Worm (Caenorhabditis elegans) whole organism, early embryonic: ENCODE data around the gene C09H10.4.
A peak's percentile ranks its signal among the peaks of the same experiment; 100 is the strongest.

Experiments used
- B0310.2 ChIP-seq: sonication (generic microtip); optimal IDR thresholded peaks from 2 replicates; lab custom pipeline; 2016; ENCODE audit warnings: mild to moderate bottlenecking, missing genetic modification characterization, missing compliant biosample characterization
- F13C5.2 ChIP-seq: sonication (generic microtip); optimal IDR thresholded peaks from 2 replicates; lab custom pipeline; 2017; ENCODE audit warnings: mild to moderate bottlenecking, missing genetic modification characterization, inconsistent platforms, missing compliant biosample characterization
- aly-1 ChIP-seq: sonication (generic microtip); optimal IDR thresholded peaks from 2 replicates; lab custom pipeline; 2016; ENCODE audit warnings: missing genetic modification characterization, missing compliant biosample characterization
- ama-1 ChIP-seq: fragments of 150-350 bp; optimal IDR thresholded peaks from 2 replicates; lab custom pipeline; 2014
- ceh-13 ChIP-seq: fragments of 200-800 bp; sonication (Bioruptor generic); optimal IDR thresholded peaks from 2 replicates; lab custom pipeline; 2018; ENCODE audit warnings: mild to moderate bottlenecking, missing genetic modification characterization, missing compliant biosample characterization
- ceh-36 ChIP-seq: sonication (generic microtip); optimal IDR thresholded peaks from 2 replicates; lab custom pipeline; 2016; ENCODE audit warnings: missing genetic modification characterization, inconsistent platforms, missing compliant biosample characterization
- ets-7 ChIP-seq: sonication (generic microtip); optimal IDR thresholded peaks from 2 replicates; lab custom pipeline; 2016; ENCODE audit warnings: missing genotype, missing genetic modification characterization, missing compliant biosample characterization
- flt-1 ChIP-seq: fragments of 200-800 bp; sonication (Bioruptor generic); IDR thresholded peaks from 2 replicates; pipeline ENCODE4 v1.3.6; 2022; ENCODE audit warnings: missing genetic modification characterization, missing compliant biosample characterization
- hmbx-1 ChIP-seq: sonication (generic microtip); optimal IDR thresholded peaks from 2 replicates; lab custom pipeline; 2016; ENCODE audit warnings: mild to moderate bottlenecking, missing genetic modification characterization, missing compliant biosample characterization
- hmg-4 ChIP-seq: fragments of 200-800 bp; sonication (Bioruptor generic); optimal IDR thresholded peaks from 2 replicates; lab custom pipeline; 2018; ENCODE audit warnings: mild to moderate bottlenecking, missing genetic modification characterization, missing compliant biosample characterization
- hnd-1 ChIP-seq: sonication (generic microtip); optimal IDR thresholded peaks from 2 replicates; lab custom pipeline; 2016; ENCODE audit warnings: missing genetic modification characterization, missing compliant biosample characterization
- pes-1 ChIP-seq: fragments of 200-800 bp; sonication (Bioruptor generic); IDR thresholded peaks from 2 replicates; pipeline ENCODE4 v1.3.6; 2022; ENCODE audit warnings: missing genetic modification reagents, missing genetic modification characterization, missing compliant biosample characterization
- scrt-1 ChIP-seq: fragments of 200-800 bp; sonication (Bioruptor generic); IDR thresholded peaks from 2 replicates; pipeline ENCODE4 v1.3.6; 2022; ENCODE audit warnings: missing genetic modification characterization, missing compliant biosample characterization
- sea-1 ChIP-seq: fragments of 200-800 bp; sonication (Bioruptor generic); conservative IDR thresholded peaks from 2 replicates; pipeline ENCODE4 v1.3.6; 2022; ENCODE audit warnings: missing genetic modification characterization, missing compliant biosample characterization
- tbx-11 ChIP-seq: fragments of 200-800 bp; sonication (Bioruptor generic); IDR thresholded peaks from 2 replicates; pipeline ENCODE4 v1.3.6; 2022; ENCODE audit warnings: missing genetic modification characterization, missing compliant biosample characterization
- tbx-37 ChIP-seq: fragments of 200-800 bp; sonication (Bioruptor generic); conservative IDR thresholded peaks from 2 replicates; pipeline ENCODE4 v1.3.6; 2022; ENCODE audit warnings: missing genetic modification reagents, missing genetic modification characterization, missing compliant biosample characterization
- tra-4 ChIP-seq: sonication (generic microtip); optimal IDR thresholded peaks from 2 replicates; lab custom pipeline; 2017; ENCODE audit warnings: missing genetic modification characterization, missing compliant biosample characterization

The C09H10.4 gene

ce11 chrII:11097154-11097887 is 2.6 kb upstream of the C09H10.4 start, which contains the start of the genes rpl-36.A and nuo-1:
Gene rpl-36.A, minus strand, starts transcription at chrII:11097204.
Gene nuo-1, plus strand, starts transcription at chrII:11097837.
- TF ChIP-seq pes-1 (GFP tag; lab: Robert Waterston, UW) (no peak), ceh-36 (tag; lab: Kevin White, UChicago) (no peak), flt-1 (no peak), F13C5.2 (peak; percentile 23), tbx-37 (GFP tag; lab: Robert Waterston, UW) (0 out of 2 replicates have a peak, but pooled peaks have one; percentile 18), tbx-11 (GFP tag; lab: Robert Waterston, UW) (no peak), sea-1 (GFP tag; lab: Robert Waterston, UW) (no peak), aly-1 (tag; lab: Kevin White, UChicago) (no peak), B0310.2 (tag; lab: Kevin White, UChicago) (no peak), hmg-4 (no peak), ama-1 (lab: Kevin White, UChicago) (no peak), scrt-1 (no peak), hmbx-1 (tag; lab: Kevin White, UChicago) (no peak), ets-7 (tag; lab: Kevin White, UChicago) (no peak), hnd-1 (tag; lab: Kevin White, UChicago) (no peak), tra-4 (tag; lab: Kevin White, UChicago) (no peak), ceh-13 (no peak)

- TF ChIP-seq pes-1 (GFP tag; lab: Robert Waterston, UW): no peak
- no peak for TF ChIP-seq ets-7 (tag; lab: Kevin White, UChicago)
- no peak for TF ChIP-seq aly-1 (tag; lab: Kevin White, UChicago)
- no peak for TF ChIP-seq hmg-4
- no peak for TF ChIP-seq ama-1 (lab: Kevin White, UChicago)
- TF ChIP-seq F13C5.2: no peak
- no peak for TF ChIP-seq B0310.2 (tag; lab: Kevin White, UChicago)
- TF ChIP-seq sea-1 (GFP tag; lab: Robert Waterston, UW): no peak
- TF ChIP-seq scrt-1: no peak
- TF ChIP-seq hmbx-1 (tag; lab: Kevin White, UChicago): no peak
- TF ChIP-seq ceh-13: no peak
- no peak for TF ChIP-seq tbx-37 (GFP tag; lab: Robert Waterston, UW)
- TF ChIP-seq tbx-11 (GFP tag; lab: Robert Waterston, UW): no peak
- TF ChIP-seq flt-1: no peak
- no peak for TF ChIP-seq hnd-1 (tag; lab: Kevin White, UChicago)
- TF ChIP-seq ceh-36 (tag; lab: Kevin White, UChicago): no peak
- no peak for TF ChIP-seq tra-4 (tag; lab: Kevin White, UChicago)
Measured at ce11 chrII:11101171-11101570, 1.2 kb downstream of the C09H10.4 start.

ce11 chrII:11103052-11103451 is 3.1 kb downstream of the C09H10.4 start:
- peak; percentile 10 for TF ChIP-seq F13C5.2
- TF ChIP-seq tbx-11 (GFP tag; lab: Robert Waterston, UW): no peak

ce11 chrII:11103657-11104056 is 3.7 kb downstream of the C09H10.4 start, which contains the start of gene C09H10.5:
Gene C09H10.5, minus strand, starts transcription at chrII:11103757.
- TF ChIP-seq B0310.2 (tag; lab: Kevin White, UChicago) (no peak), ceh-13 (no peak), sea-1 (GFP tag; lab: Robert Waterston, UW) (no peak), tra-4 (tag; lab: Kevin White, UChicago) (no peak), tbx-37 (GFP tag; lab: Robert Waterston, UW) (no peak), tbx-11 (GFP tag; lab: Robert Waterston, UW) (no peak), flt-1 (no peak), ama-1 (lab: Kevin White, UChicago) (no peak), pes-1 (GFP tag; lab: Robert Waterston, UW) (no peak), aly-1 (tag; lab: Kevin White, UChicago) (no peak), ceh-36 (tag; lab: Kevin White, UChicago) (no peak), hmg-4 (no peak), ets-7 (tag; lab: Kevin White, UChicago) (no peak), F13C5.2 (no peak), hmbx-1 (tag; lab: Kevin White, UChicago) (no peak), hnd-1 (tag; lab: Kevin White, UChicago) (no peak), scrt-1 (no peak)

ce11 chrII:11104162-11104561 is 4.2 kb downstream of the C09H10.4 start, which contains the start of gene C09H10.9:
Gene C09H10.9, plus strand, starts transcription at chrII:11104462.
- TF ChIP-seq aly-1 (tag; lab: Kevin White, UChicago): no peak
- TF ChIP-seq ets-7 (tag; lab: Kevin White, UChicago): no peak
- TF ChIP-seq ceh-36 (tag; lab: Kevin White, UChicago): no peak
- TF ChIP-seq tbx-37 (GFP tag; lab: Robert Waterston, UW): no peak
- TF ChIP-seq hnd-1 (tag; lab: Kevin White, UChicago): no peak
- TF ChIP-seq hmbx-1 (tag; lab: Kevin White, UChicago): no peak
- TF ChIP-seq flt-1: no peak
- no peak for TF ChIP-seq hmg-4
- no peak for TF ChIP-seq B0310.2 (tag; lab: Kevin White, UChicago)
- TF ChIP-seq ceh-13: no peak

- TF ChIP-seq hmbx-1 (tag; lab: Kevin White, UChicago) (no peak), hnd-1 (tag; lab: Kevin White, UChicago) (no peak), tra-4 (tag; lab: Kevin White, UChicago) (no peak), pes-1 (GFP tag; lab: Robert Waterston, UW) (no peak), scrt-1 (no peak), ceh-36 (tag; lab: Kevin White, UChicago) (no peak), ama-1 (lab: Kevin White, UChicago) (no peak)
Measured at ce11 chrII:11105981-11106711, 6.2 kb downstream of the C09H10.4 start, which contains the start of gene nasp-1. Gene nasp-1, plus strand, starts transcription at chrII:11106612.
